Worm (Caenorhabditis elegans) whole organism, L3 larva: Measurements from ENCODE around the gene F08F8.11.

Source experiments
- aly-2 ChIP-seq: fragments of 150-350 bp; optimal IDR thresholded peaks from 2 replicates; lab custom pipeline; 2014; ENCODE audit warnings: missing biosample characterization, missing genetic modification characterization
- fkh-10 ChIP-seq: sonication (generic microtip); optimal IDR thresholded peaks from 2 replicates; lab custom pipeline; 2017; ENCODE audit warnings: missing biosample characterization, missing genetic modification reagents, missing genetic modification characterization
- fos-1 ChIP-seq: fragments of 150-350 bp; optimal IDR thresholded peaks from 2 replicates; lab custom pipeline; 2014; ENCODE audit warnings: missing biosample characterization, missing genetic modification characterization
- lin-15B ChIP-seq: fragments of 150-350 bp; optimal IDR thresholded peaks from 2 replicates; lab custom pipeline; 2014; ENCODE audit warnings: missing biosample characterization, missing genetic modification characterization
- mml-1 ChIP-seq: fragments of 150-350 bp; sonication (generic microtip); optimal IDR thresholded peaks from 3 replicates; lab custom pipeline; 2014; ENCODE audit warnings: missing biosample characterization, missing genetic modification characterization
- nhr-12 ChIP-seq: fragments of 150-350 bp; optimal IDR thresholded peaks from 2 replicates; lab custom pipeline; 2014; ENCODE audit warnings: missing biosample characterization, missing genetic modification characterization
- nhr-237 ChIP-seq: fragments of 150-350 bp; optimal IDR thresholded peaks from 2 replicates; lab custom pipeline; 2014; ENCODE audit warnings: missing biosample characterization, missing genetic modification characterization
- sea-2 ChIP-seq: fragments of 150-350 bp; sonication (generic microtip); optimal IDR thresholded peaks from 4 replicates; lab custom pipeline; 2014; ENCODE audit warnings: missing biosample characterization, missing genetic modification reagents, missing genetic modification characterization
- skn-1 ChIP-seq: fragments of 150-350 bp; optimal IDR thresholded peaks from 2 replicates; lab custom pipeline; 2014; ENCODE audit warnings: missing biosample characterization, missing genetic modification characterization
- snpc-4 ChIP-seq: fragments of 150-350 bp; optimal IDR thresholded peaks from 2 replicates; lab custom pipeline; 2014; ENCODE audit warnings: missing biosample characterization, missing genetic modification characterization
- unc-62 ChIP-seq: fragments of 150-350 bp; sonication (generic microtip); optimal IDR thresholded peaks from 4 replicates; lab custom pipeline; 2014; ENCODE audit warnings: missing biosample characterization, missing genetic modification reagents, missing genetic modification characterization

- TF ChIP-seq snpc-4 (tag; lab: Kevin White, UChicago) (no peak), aly-2 (tag; lab: Kevin White, UChicago) (no peak), skn-1 (tag; lab: Kevin White, UChicago) (no peak), mml-1 (no peak), unc-62 (no peak), fos-1 (tag; lab: Kevin White, UChicago) (no peak), lin-15B (tag; lab: Kevin White, UChicago) (no peak), sea-2 (GFP tag; lab: Kevin White, UChicago) (no peak), nhr-237 (tag; lab: Kevin White, UChicago) (no peak), fkh-10 (GFP tag; lab: Kevin White, UChicago) (no peak), nhr-12 (tag; lab: Kevin White, UChicago) (no peak)
These were observed 14.4 kb downstream of the F08F8.11 start for ce11 chrIII:7380120-7380519.
